Worm (Caenorhabditis elegans) whole organism, young adult: ENCODE data around the gene M03F8.7.

Experiments used
- akir-1 ChIP-seq: fragments of 200-800 bp; sonication (Bioruptor generic); optimal IDR thresholded peaks from 2 replicates; lab custom pipeline; 2018; ENCODE audit warnings: mild to moderate bottlenecking, missing genetic modification characterization, moderate library complexity, missing compliant biosample characterization
- ama-1 ChIP-seq, 3 experiments: fragments of 150-350 bp in 1 of 3; sonication (generic microtip) in 2 of 3; optimal IDR thresholded peaks; 2 replicates each; lab custom pipeline; 2014 to 2018; ENCODE audit warnings: missing biosample characterization in 2 of 3, missing genetic modification characterization in 2 of 3, missing genetic modification reagents in 2 of 3
- attf-3 ChIP-seq: fragments of 200-800 bp; sonication (Bioruptor generic); conservative IDR thresholded peaks from 2 replicates; pipeline ENCODE4 v1.3.6; 2022; ENCODE audit warnings: missing genetic modification reagents, missing genetic modification characterization, missing compliant biosample characterization
- fkh-3 ChIP-seq: sonication (generic microtip); optimal IDR thresholded peaks from 2 replicates; lab custom pipeline; 2016; ENCODE audit warnings: mild to moderate bottlenecking, missing genetic modification characterization, missing compliant biosample characterization
- lin-54 ChIP-seq: fragments of 200-800 bp; sonication (Bioruptor generic); optimal IDR thresholded peaks from 2 replicates; lab custom pipeline; 2018; ENCODE audit warnings: mild to moderate bottlenecking, missing genetic modification characterization, missing compliant biosample characterization
- madf-6 ChIP-seq: fragments of 200-800 bp; sonication (Bioruptor generic); IDR thresholded peaks from 2 replicates; pipeline ENCODE4 v1.3.6; 2022; ENCODE audit warnings: missing genetic modification reagents, missing genetic modification characterization, missing compliant biosample characterization
- mxl-1 ChIP-seq: sonication (generic microtip); optimal IDR thresholded peaks from 2 replicates; lab custom pipeline; 2016; ENCODE audit warnings: missing genetic modification characterization, missing compliant biosample characterization
- pha-4 ChIP-seq: fragments of 150-350 bp; sonication (generic microtip); optimal IDR thresholded peaks from 2 replicates; lab custom pipeline; 2014; ENCODE audit warnings: missing biosample characterization, missing genetic modification reagents, missing genetic modification characterization
- rpc-1 ChIP-seq, 2 experiments: fragments of 150-350 bp in 1 of 2; sonication (generic microtip) in 1 of 2; optimal IDR thresholded peaks; 2 replicates each; lab custom pipeline; 2014 to 2018; ENCODE audit warnings: missing biosample characterization in 1 of 2, missing genetic modification characterization in 1 of 2, missing genetic modification reagents in 1 of 2, missing genotype in 1 of 2
- snpc-4 ChIP-seq, 5 experiments: fragments of 150-350 bp in 1 of 5; sonication (generic microtip) in 4 of 5; optimal IDR thresholded peaks; 2 replicates each; lab custom pipeline; 2014 to 2018; ENCODE audit warnings: missing genetic modification characterization in 5 of 5, missing biosample characterization in 3 of 5, antibody characterized with exemption in 2 of 5, mild to moderate bottlenecking in 2 of 5, missing compliant biosample characterization in 2 of 5, missing genotype in 2 of 5, moderate library complexity in 2 of 5, missing genetic modification reagents in 1 of 5
- sptf-2 ChIP-seq: fragments of 200-800 bp; sonication (Bioruptor generic); optimal IDR thresholded peaks from 2 replicates; lab custom pipeline; 2018; ENCODE audit warnings: mild to moderate bottlenecking, missing genetic modification characterization, missing compliant biosample characterization
- tlf-1 ChIP-seq: fragments of 200-800 bp; sonication (Bioruptor generic); optimal IDR thresholded peaks from 2 replicates; lab custom pipeline; 2018; ENCODE audit warnings: mild to moderate bottlenecking, missing genetic modification characterization, missing compliant biosample characterization
- zfh-2 ChIP-seq: fragments of 200-800 bp; sonication (Bioruptor generic); conservative IDR thresholded peaks from 2 replicates; pipeline ENCODE4 v1.3.6; 2022; ENCODE audit warnings: missing genetic modification reagents, missing genetic modification characterization, missing compliant biosample characterization
- ztf-26 ChIP-seq: sonication (generic microtip); optimal IDR thresholded peaks from 2 replicates; lab custom pipeline; 2017; ENCODE audit warnings: missing genetic modification characterization, missing compliant biosample characterization

DNA sequence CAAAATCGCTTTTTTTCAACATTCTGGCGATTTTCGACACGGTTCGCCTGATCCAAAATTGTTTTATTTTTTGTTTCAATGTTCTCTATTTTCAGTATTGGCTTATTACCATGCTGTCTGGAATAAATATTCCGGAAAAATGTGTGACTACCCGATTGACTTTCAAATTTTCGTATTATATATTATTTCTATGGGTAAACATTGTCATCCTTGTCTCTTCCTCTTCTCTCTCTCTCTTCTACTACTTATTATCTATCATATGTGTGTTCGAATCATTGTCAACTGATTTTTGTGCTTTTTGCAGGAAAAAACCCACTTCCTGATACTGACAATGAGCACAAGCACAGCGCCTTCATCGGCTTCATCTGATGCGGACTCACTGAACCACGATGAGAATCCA is 43.7 kb upstream of the M03F8.7 start, which contains the start of gene C04E6.7:
- no peak for TF ChIP-seq pha-4 (tag; lab: Kevin White, UChicago)
- no peak for TF ChIP-seq madf-6 (GFP tag; lab: Robert Waterston, UW)
- no peak for TF ChIP-seq mxl-1 (tag; lab: Kevin White, UChicago)
- TF ChIP-seq tlf-1 (GFP tag; lab: Kevin White, UChicago), result no peak
- TF ChIP-seq sptf-2 (GFP tag; lab: Kevin White, UChicago), result no peak
- no peak for TF ChIP-seq rpc-1 (optimal IDR thresholded peaks at IDR 0.05; lab: Kevin White, UChicago)
- TF ChIP-seq rpc-1 (tag; optimal IDR thresholded peaks at IDR 0.05; lab: Kevin White, UChicago), result no peak
- TF ChIP-seq akir-1 (GFP tag; lab: Kevin White, UChicago), result no peak
- TF ChIP-seq attf-3 (GFP tag; lab: Robert Waterston, UW), result no peak
- TF ChIP-seq ama-1 (optimal IDR thresholded peaks at IDR 0.05; lab: Kevin White, UChicago), result no peak
- no peak for TF ChIP-seq ama-1 (GFP tag; optimal IDR thresholded peaks at IDR 0.05; lab: Kevin White, UChicago)
- no peak for TF ChIP-seq ztf-26 (tag; lab: Kevin White, UChicago)
- TF ChIP-seq snpc-4 (GFP tag; optimal IDR thresholded peaks at IDR 0.05; lab: Kevin White, UChicago), result no peak
- no peak for TF ChIP-seq snpc-4 (tag; optimal IDR thresholded peaks at IDR 0.05; lab: Kevin White, UChicago)
- TF ChIP-seq lin-54, result no peak
- TF ChIP-seq fkh-3 (tag; lab: Kevin White, UChicago), result no peak
- TF ChIP-seq zfh-2, result no peak
